Worm (Caenorhabditis elegans) whole organism, L4 larva: ENCODE data around the gene fipr-13.

Source experiments
- F26F4.8 ChIP-seq: fragments of 200-800 bp; sonication (Bioruptor generic); conservative IDR thresholded peaks from 2 replicates; pipeline ENCODE4 v1.3.6; 2022; ENCODE audit warnings: missing genetic modification characterization, missing compliant biosample characterization
- F44E2.7 ChIP-seq: fragments of 200-800 bp; sonication (Bioruptor generic); IDR thresholded peaks from 2 replicates; pipeline ENCODE4 v2.1.2; 2022; ENCODE audit warnings: missing genetic modification characterization, missing compliant biosample characterization
- R02D3.7 ChIP-seq: fragments of 150-350 bp; sonication (generic microtip); optimal IDR thresholded peaks from 3 replicates; lab custom pipeline; 2014; ENCODE audit warnings: missing biosample characterization, missing genetic modification characterization
- aly-2 ChIP-seq: sonication (generic microtip); optimal IDR thresholded peaks from 2 replicates; lab custom pipeline; 2018; ENCODE audit warnings: missing biosample characterization, missing genetic modification characterization
- ama-1 ChIP-seq: fragments of 150-350 bp; optimal IDR thresholded peaks from 2 replicates; lab custom pipeline; 2014; ENCODE audit warnings: inconsistent platforms, mixed read lengths
- ceh-44 ChIP-seq: fragments of 200-800 bp; sonication (Bioruptor generic); IDR thresholded peaks from 2 replicates; pipeline ENCODE4 v1.3.6; 2022; ENCODE audit warnings: missing genetic modification reagents, missing genetic modification characterization, missing compliant biosample characterization
- daf-12 ChIP-seq: fragments of 150-350 bp; optimal IDR thresholded peaks from 2 replicates; lab custom pipeline; 2014; ENCODE audit warnings: missing biosample characterization, missing genetic modification reagents, missing genetic modification characterization
- daf-16 ChIP-seq, 3 experiments: sonication (generic microtip); optimal IDR thresholded peaks; 2 replicates each; lab custom pipeline; 2016 to 2017; ENCODE audit warnings: missing genetic modification characterization in 3 of 3, missing genetic modification reagents in 3 of 3, mild to moderate bottlenecking in 2 of 3, missing compliant biosample characterization in 2 of 3, missing biosample characterization in 1 of 3, moderate library complexity in 1 of 3
- dmd-6 ChIP-seq: fragments of 200-800 bp; sonication (Bioruptor generic); IDR thresholded peaks from 2 replicates; pipeline ENCODE4 v1.3.6; 2022; ENCODE audit warnings: missing genetic modification reagents, missing genetic modification characterization, missing compliant biosample characterization
- duxl-1 ChIP-seq: sonication (generic microtip); optimal IDR thresholded peaks from 2 replicates; lab custom pipeline; 2016; ENCODE audit warnings: mild to moderate bottlenecking, missing genetic modification characterization, moderate library complexity, missing compliant biosample characterization; ENCODE audit not compliant: poor library complexity
- dve-1 ChIP-seq: sonication (generic microtip); optimal IDR thresholded peaks from 2 replicates; lab custom pipeline; 2017; ENCODE audit warnings: antibody characterized with exemption, mild to moderate bottlenecking, missing genetic modification characterization, missing compliant biosample characterization; ENCODE audit not compliant: insufficient read depth
- gei-8 ChIP-seq: fragments of 200-800 bp; sonication (Bioruptor generic); optimal IDR thresholded peaks from 2 replicates; lab custom pipeline; 2018; ENCODE audit warnings: mild to moderate bottlenecking, missing genetic modification characterization, missing compliant biosample characterization
- hif-1 ChIP-seq, 2 experiments: sonication (generic microtip); optimal IDR thresholded peaks; 2 replicates each; lab custom pipeline; 2016 to 2017; ENCODE audit warnings: missing compliant biosample characterization in 2 of 2, missing genetic modification characterization in 2 of 2, missing genetic modification reagents in 2 of 2, missing genotype in 2 of 2, mild to moderate bottlenecking in 1 of 2
- hlh-11 ChIP-seq: fragments of 200-800 bp; sonication (Bioruptor generic); optimal IDR thresholded peaks from 2 replicates; lab custom pipeline; 2018; ENCODE audit warnings: mild to moderate bottlenecking, missing genetic modification characterization, missing compliant biosample characterization
- hlh-30 ChIP-seq: sonication (generic microtip); optimal IDR thresholded peaks from 2 replicates; lab custom pipeline; 2017; ENCODE audit warnings: antibody characterized with exemption, mild to moderate bottlenecking, missing genetic modification characterization, missing compliant biosample characterization; ENCODE audit not compliant: insufficient read depth
- lin-39 ChIP-seq: fragments of 150-350 bp; optimal IDR thresholded peaks from 2 replicates; lab custom pipeline; 2014; ENCODE audit warnings: missing biosample characterization, missing genetic modification reagents, missing genetic modification characterization
- lsy-2 ChIP-seq, 2 experiments: fragments of 150-350 bp in 1 of 2; sonication (generic microtip) in 1 of 2; optimal IDR thresholded peaks; 2 replicates each; lab custom pipeline; 2014 to 2017; ENCODE audit warnings: missing biosample characterization in 2 of 2, missing genetic modification characterization in 2 of 2
- nhr-102 ChIP-seq: sonication (generic microtip); optimal IDR thresholded peaks from 2 replicates; lab custom pipeline; 2016; ENCODE audit warnings: mild to moderate bottlenecking, missing genetic modification characterization, moderate library complexity, missing compliant biosample characterization
- nhr-11 ChIP-seq: fragments of 150-350 bp; optimal IDR thresholded peaks from 2 replicates; lab custom pipeline; 2014; ENCODE audit warnings: missing biosample characterization, missing genetic modification characterization
- nhr-25 ChIP-seq: sonication (generic microtip); optimal IDR thresholded peaks from 2 replicates; lab custom pipeline; 2017; ENCODE audit warnings: missing genetic modification characterization, mild to moderate bottlenecking, missing compliant biosample characterization, antibody characterized with exemption, moderate library complexity, borderline replicate concordance; ENCODE audit not compliant: insufficient read depth
- nhr-28 ChIP-seq: fragments of 150-350 bp; optimal IDR thresholded peaks from 2 replicates; lab custom pipeline; 2014; ENCODE audit warnings: missing biosample characterization, missing genetic modification characterization
- nhr-48 ChIP-seq: sonication (generic microtip); optimal IDR thresholded peaks from 2 replicates; lab custom pipeline; 2016; ENCODE audit warnings: mild to moderate bottlenecking, missing genetic modification characterization, missing compliant biosample characterization
- nhr-76 ChIP-seq: fragments of 150-350 bp; optimal IDR thresholded peaks from 2 replicates; lab custom pipeline; 2014; ENCODE audit warnings: missing biosample characterization, missing genetic modification characterization
- nhr-77 ChIP-seq: fragments of 150-350 bp; optimal IDR thresholded peaks from 2 replicates; lab custom pipeline; 2014; ENCODE audit warnings: missing biosample characterization, missing genetic modification characterization
- pha-4 ChIP-seq, 2 experiments: fragments of 150-350 bp in 1 of 2; fragments of 200-800 bp in 1 of 2; sonication (Bioruptor generic) in 1 of 2; IDR thresholded peaks in 1 of 2; optimal IDR thresholded peaks in 1 of 2; 2 replicates each; pipeline versions ENCODE4 v1.3.6 to Lab custom; 2014 to 2022; ENCODE audit warnings: missing genetic modification characterization in 2 of 2, missing genetic modification reagents in 2 of 2, missing biosample characterization in 1 of 2, missing compliant biosample characterization in 1 of 2
- php-3 ChIP-seq: fragments of 200-800 bp; sonication (Bioruptor generic); IDR thresholded peaks from 2 replicates; pipeline ENCODE4 v1.3.6; 2022; ENCODE audit warnings: missing genetic modification reagents, missing genetic modification characterization, missing compliant biosample characterization
- pqm-1 ChIP-seq: sonication (generic microtip); optimal IDR thresholded peaks from 2 replicates; lab custom pipeline; 2017; ENCODE audit warnings: missing biosample characterization, missing genetic modification characterization
- skn-1 ChIP-seq: fragments of 150-350 bp; optimal IDR thresholded peaks from 2 replicates; lab custom pipeline; 2014; ENCODE audit warnings: missing biosample characterization, missing genetic modification characterization
- snpc-1.2 ChIP-seq: fragments of 200-800 bp; sonication (Bioruptor generic); IDR thresholded peaks from 2 replicates; pipeline ENCODE4 v1.3.6; 2022; ENCODE audit warnings: missing genetic modification reagents, missing genetic modification characterization, missing compliant biosample characterization
- spr-1 ChIP-seq: sonication (generic microtip); optimal IDR thresholded peaks from 2 replicates; lab custom pipeline; 2016; ENCODE audit warnings: mild to moderate bottlenecking, missing genetic modification characterization, missing compliant biosample characterization
- tag-97 ChIP-seq: fragments of 200-800 bp; sonication (Bioruptor generic); IDR thresholded peaks from 2 replicates; pipeline ENCODE4 v1.3.6; 2022; ENCODE audit warnings: missing genetic modification characterization, missing compliant biosample characterization
- unc-62 ChIP-seq, 3 experiments: fragments of 150-350 bp in 1 of 3; sonication (generic microtip); optimal IDR thresholded peaks in 2 of 3; peaks in 1 of 3; 1 replicate in 1 of 3; 2 replicates in 2 of 3; lab custom pipeline; 2014 to 2017; ENCODE audit warnings: missing biosample characterization in 3 of 3, missing genetic modification characterization in 3 of 3, missing genetic modification reagents in 3 of 3, missing genotype in 1 of 3
- vab-7 ChIP-seq: fragments of 200-800 bp; sonication (Bioruptor generic); IDR thresholded peaks from 2 replicates; pipeline ENCODE4 v1.3.6; 2022; ENCODE audit warnings: missing genetic modification reagents, missing genetic modification characterization, missing compliant biosample characterization
- ztf-11 ChIP-seq: fragments of 150-350 bp; optimal IDR thresholded peaks from 2 replicates; lab custom pipeline; 2014; ENCODE audit warnings: missing biosample characterization, missing genetic modification characterization

fipr-13 gene

DNA sequence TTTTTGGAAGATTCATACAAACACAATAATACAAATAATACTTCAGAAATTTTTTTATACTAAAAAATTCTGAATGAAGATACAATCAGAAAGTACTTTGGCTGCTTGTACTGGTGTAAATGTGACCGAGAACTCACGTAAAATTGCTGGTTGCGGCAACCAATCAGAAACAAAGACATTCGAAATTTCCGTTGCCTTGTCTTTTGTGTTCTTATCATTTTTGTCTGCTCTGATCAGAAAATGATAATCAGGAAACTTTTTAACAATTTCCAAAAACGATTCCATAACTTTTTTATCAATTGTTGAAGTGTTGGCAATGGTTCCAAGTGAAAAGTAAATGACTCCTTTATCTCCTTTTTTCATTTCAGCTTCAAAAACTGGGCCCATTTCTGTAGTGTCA, 32.6 kb downstream of the fipr-13 start:
- TF ChIP-seq dve-1 (tag; lab: Kevin White, UChicago) (peak; percentile 52), gei-8 (no peak), daf-12 (tag; lab: Kevin White, UChicago) (no peak), duxl-1 (tag; lab: Kevin White, UChicago) (no peak), R02D3.7 (tag; lab: Kevin White, UChicago) (no peak), nhr-11 (no peak), nhr-77 (tag; lab: Kevin White, UChicago) (peak; percentile 50), spr-1 (tag; lab: Kevin White, UChicago) (no peak), lsy-2 (tag; optimal IDR thresholded peaks at IDR 0.05; lab: Kevin White, UChicago) (no peak), snpc-1.2 (no peak), hlh-30 (tag; lab: Kevin White, UChicago) (no peak), dmd-6 (GFP tag; lab: Robert Waterston, UW) (peak; percentile 66), daf-16 (GFP tag; optimal IDR thresholded peaks at IDR 0.05; lab: Kevin White, UChicago) (no peak), daf-16 (tag; optimal IDR thresholded peaks at IDR 0.05; lab: Kevin White, UChicago) (peak; percentile 40), vab-7 (GFP tag; lab: Robert Waterston, UW) (no peak), hlh-11 (tag; lab: Kevin White, UChicago) (peak; percentile 13), nhr-28 (peak; percentile 80), pqm-1 (tag; lab: Kevin White, UChicago) (peak; percentile 86)
- TF ChIP-seq, all 104 proteins: peak for 7

DNA sequence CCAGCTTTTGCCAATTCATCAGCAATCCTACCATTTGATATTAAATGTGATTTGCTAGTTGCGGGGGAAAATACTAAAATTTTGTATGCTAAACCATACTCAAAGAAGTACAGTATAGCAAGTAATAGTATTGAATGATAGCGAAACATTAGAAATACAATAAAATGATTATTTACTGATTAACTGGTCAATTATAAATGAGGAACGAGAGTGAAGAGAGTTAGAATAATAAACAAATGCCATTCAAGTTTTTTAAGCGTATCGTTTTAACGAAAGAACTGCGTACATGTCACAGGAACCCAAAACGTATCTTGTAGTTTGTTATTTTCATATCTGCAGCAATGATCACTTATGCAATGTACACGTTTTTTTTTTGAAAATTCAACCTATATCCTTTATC, 34.1 kb downstream of the fipr-13 start, which contains the start of gene ugt-47:
ugt-47 (minus strand) TSS at position 169 of the 400 bp plus-strand sequence.
- no peak for TF ChIP-seq F44E2.7 (GFP tag; lab: Robert Waterston, UW)
- TF ChIP-seq tag-97 (GFP tag; lab: Robert Waterston, UW): no peak
- peak in 1 of 2 experiments; percentile 14 for TF ChIP-seq unc-62 (GFP tag; optimal IDR thresholded peaks at IDR 0.05 in 1 of 2; lab: Kevin White, UChicago)
- no peak for TF ChIP-seq unc-62 (tag; optimal IDR thresholded peaks at IDR 0.05; lab: Kevin White, UChicago)
- TF ChIP-seq nhr-102 (tag; lab: Kevin White, UChicago): no peak
- no peak for TF ChIP-seq nhr-76 (tag; lab: Kevin White, UChicago)
- TF ChIP-seq skn-1 (tag; lab: Kevin White, UChicago): no peak
- TF ChIP-seq nhr-28: peak; percentile 78
- TF ChIP-seq hlh-11 (tag; lab: Kevin White, UChicago): peak; percentile 51
- no peak for TF ChIP-seq aly-2 (tag; lab: Kevin White, UChicago)
- TF ChIP-seq ama-1 (lab: Kevin White, UChicago): no peak
- 0 out of 2 replicates have a peak, but pooled peaks have one; percentile 21 for TF ChIP-seq php-3 (GFP tag; lab: Robert Waterston, UW)
- TF ChIP-seq hif-1 (tag; optimal IDR thresholded peaks at IDR 0.05; lab: Kevin White, UChicago): no peak
- peak; percentile 82 for TF ChIP-seq dmd-6 (GFP tag; lab: Robert Waterston, UW)
- peak; percentile 48 for TF ChIP-seq nhr-48 (tag; lab: Kevin White, UChicago)
- TF ChIP-seq daf-16 (GFP tag; optimal IDR thresholded peaks at IDR 0.05; lab: Kevin White, UChicago): peak in 1 of 2 experiments; percentile 21
- TF ChIP-seq daf-16 (tag; optimal IDR thresholded peaks at IDR 0.05; lab: Kevin White, UChicago): peak; percentile 58
- TF ChIP-seq ztf-11 (tag; lab: Kevin White, UChicago): no peak
- TF ChIP-seq pha-4 (GFP tag; IDR thresholded peaks at IDR 0.05; lab: Robert Waterston, UW): no peak
- TF ChIP-seq pha-4 (tag; optimal IDR thresholded peaks at IDR 0.05; lab: Kevin White, UChicago): no peak
- no peak for TF ChIP-seq R02D3.7 (tag; lab: Kevin White, UChicago)
- no peak for TF ChIP-seq gei-8
- TF ChIP-seq lin-39 (tag; lab: Kevin White, UChicago): no peak
- TF ChIP-seq nhr-25 (tag; lab: Kevin White, UChicago): no peak
- peak; percentile 56 for TF ChIP-seq dve-1 (tag; lab: Kevin White, UChicago)

DNA sequence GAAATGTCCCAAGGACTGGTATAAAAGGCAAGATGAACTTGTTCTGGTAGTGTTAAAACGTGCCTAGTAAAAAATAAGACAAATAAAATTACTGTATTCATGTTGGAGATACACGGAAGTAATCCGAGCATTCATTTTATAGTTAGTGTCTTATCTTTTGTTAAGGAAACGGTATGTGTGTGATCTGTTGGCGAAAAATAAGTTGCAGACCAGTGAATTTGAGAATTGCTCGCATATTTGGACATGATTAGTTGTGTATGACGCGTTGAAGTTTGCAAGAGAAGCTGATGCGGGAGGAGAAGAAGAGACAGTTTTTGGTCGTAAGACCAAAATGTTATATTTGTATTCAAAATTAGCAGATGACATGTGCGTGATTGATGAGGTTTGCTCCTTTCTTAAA, 37.6 kb downstream of the fipr-13 start, which contains the start of gene C08B6.14:
C08B6.14 (minus strand) TSS at position 101 of the 400 bp plus-strand sequence.
- TF ChIP-seq ceh-44 (GFP tag; lab: Robert Waterston, UW): no peak
- no peak for TF ChIP-seq daf-12 (tag; lab: Kevin White, UChicago)
- TF ChIP-seq F26F4.8: 0 out of 2 replicates have a peak, but pooled peaks have one; percentile 24
